Worm (Caenorhabditis elegans): Measurements from ENCODE around the gene his-37.

Gene his-37

DNA sequence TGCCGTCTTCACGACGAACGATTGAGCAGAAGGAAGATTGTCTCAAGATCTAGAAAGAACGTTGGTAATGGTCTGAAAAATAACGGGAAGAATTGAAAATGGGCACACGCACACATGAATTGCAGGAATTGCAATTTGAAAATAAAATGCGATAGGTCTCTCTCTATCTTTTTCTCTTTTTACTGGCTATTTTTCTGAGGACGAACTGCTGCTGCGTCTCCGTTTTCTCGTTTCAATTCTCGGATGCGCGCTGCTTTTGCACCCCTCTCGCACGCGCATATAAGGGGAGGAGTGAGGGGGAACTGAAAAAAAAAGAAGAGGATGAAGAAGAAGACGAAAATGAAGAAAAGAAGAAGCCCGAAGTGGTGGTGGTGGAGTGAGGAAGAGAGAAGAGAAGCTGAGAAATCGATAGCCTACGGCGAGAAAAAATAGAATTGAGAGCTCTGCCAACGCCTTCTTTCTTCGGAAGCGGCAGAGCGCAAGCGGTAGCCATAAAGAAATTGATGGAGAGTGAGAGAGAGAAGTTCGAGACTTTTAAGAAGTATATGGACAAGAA is 14.8 kb downstream of the his-37 start, which contains the start of gene rgef-1 (continued):
- TF ChIP-seq madf-2 (tag; optimal IDR thresholded peaks at IDR 0.05), result no peak
- TF ChIP-seq ceh-34 (tag; optimal IDR thresholded peaks at IDR 0.05), result peak; percentile 37
- no peak for TF ChIP-seq K02D7.2 (tag; optimal IDR thresholded peaks at IDR 0.05)
- no peak for TF ChIP-seq ets-4 (tag; optimal IDR thresholded peaks at IDR 0.05)
- no peak for TF ChIP-seq hlh-13 (GFP tag; optimal IDR thresholded peaks at IDR 0.05)
- TF ChIP-seq hlh-8 (tag; optimal IDR thresholded peaks at IDR 0.05), result no peak
- TF ChIP-seq tbx-7 (tag; optimal IDR thresholded peaks at IDR 0.05), result no peak
- no peak for TF ChIP-seq ceh-2 (tag; optimal IDR thresholded peaks at IDR 0.05)
- TF ChIP-seq elt-2 (tag; optimal IDR thresholded peaks at IDR 0.05), result no peak
- no peak for TF ChIP-seq ahr-1 (tag; optimal IDR thresholded peaks at IDR 0.05)
- no peak for TF ChIP-seq ceh-22 (tag; optimal IDR thresholded peaks at IDR 0.05)
- no peak for TF ChIP-seq sox-2 (GFP tag; IDR thresholded peaks at IDR 0.05)
- peak; percentile 44 for TF ChIP-seq ceh-19 (GFP tag; optimal IDR thresholded peaks at IDR 0.05)
- no peak for TF ChIP-seq mec-3 (tag; optimal IDR thresholded peaks at IDR 0.05; ENCODE audit: borderline replicate concordance)
- TF ChIP-seq ref-2 (tag; optimal IDR thresholded peaks at IDR 0.05), result peak; percentile 20
- no peak for TF ChIP-seq ceh-45 (GFP tag; IDR thresholded peaks at IDR 0.05)
- peak; percentile 59 for TF ChIP-seq tbx-2 (tag; optimal IDR thresholded peaks at IDR 0.05)
- no peak for TF ChIP-seq ceh-6 (GFP tag; optimal IDR thresholded peaks at IDR 0.05)
- TF ChIP-seq sdc-2 (tag; optimal IDR thresholded peaks at IDR 0.05), result no peak
- TF ChIP-seq eyg-1 (tag; optimal IDR thresholded peaks at IDR 0.05), result no peak
- TF ChIP-seq F13H6.1 (tag; optimal IDR thresholded peaks at IDR 0.05), result no peak
- no peak for TF ChIP-seq ceh-9 (tag; optimal IDR thresholded peaks at IDR 0.05)
- TF ChIP-seq ceh-48 (tag; optimal IDR thresholded peaks at IDR 0.05), result peak; percentile 89
- TF ChIP-seq ztf-16 (tag; optimal IDR thresholded peaks at IDR 0.05), result no peak
- TF ChIP-seq hlh-30 (tag; optimal IDR thresholded peaks at IDR 0.05; ENCODE audit: insufficient read depth), result no peak
- no peak for TF ChIP-seq ceh-24 (tag; optimal IDR thresholded peaks at IDR 0.05)
- peak; percentile 44 for TF ChIP-seq ceh-18 (tag; optimal IDR thresholded peaks at IDR 0.05)
- no peak for TF ChIP-seq T23F11.4 (GFP tag; optimal IDR thresholded peaks at IDR 0.05)
- TF ChIP-seq pros-1 (tag; optimal IDR thresholded peaks at IDR 0.05), result peak; percentile 17
- TF ChIP-seq Y22D7AL.16 (tag; optimal IDR thresholded peaks at IDR 0.05), result no peak
- TF ChIP-seq unc-55 (GFP tag; optimal IDR thresholded peaks at IDR 0.05), result no peak
- TF ChIP-seq fkh-6 (tag; optimal IDR thresholded peaks at IDR 0.05), result no peak
- no peak for TF ChIP-seq zip-5 (tag; optimal IDR thresholded peaks at IDR 0.05)
- TF ChIP-seq elt-4 (tag; optimal IDR thresholded peaks at IDR 0.05), result no peak
- no peak for TF ChIP-seq ama-1 (optimal IDR thresholded peaks at IDR 0.05)
- no peak for TF ChIP-seq dve-1 (tag; optimal IDR thresholded peaks at IDR 0.05)
- TF ChIP-seq pqm-1 (tag; optimal IDR thresholded peaks at IDR 0.05), result no peak
- no peak for TF ChIP-seq fax-1 (tag; optimal IDR thresholded peaks at IDR 0.05)

DNA sequence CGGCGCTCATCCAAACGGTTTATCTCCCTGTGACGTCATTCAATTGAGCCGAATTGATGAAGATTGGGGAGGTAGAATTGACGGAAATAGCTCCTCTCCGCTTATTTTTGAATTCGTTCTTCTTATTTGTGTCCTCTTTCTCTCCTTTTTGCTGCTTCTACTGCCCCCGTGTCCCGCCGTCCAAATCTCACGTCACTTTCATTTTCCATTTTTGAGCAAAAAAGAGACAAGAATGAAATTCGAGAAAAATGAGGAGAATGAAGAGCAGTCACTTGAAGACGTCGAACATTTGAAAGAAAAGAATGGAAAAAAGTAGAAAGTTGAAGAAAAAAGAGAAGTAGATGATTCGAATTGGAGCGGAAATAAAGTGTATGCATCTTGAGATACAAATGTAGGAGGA is 16.7 kb downstream of the his-37 start:
- no peak for TF ChIP-seq ceh-30 (tag; optimal IDR thresholded peaks at IDR 0.05)
- TF ChIP-seq sox-4 (tag; optimal IDR thresholded peaks at IDR 0.05), result no peak
- no peak for TF ChIP-seq odd-2 (tag; optimal IDR thresholded peaks at IDR 0.05)

DNA sequence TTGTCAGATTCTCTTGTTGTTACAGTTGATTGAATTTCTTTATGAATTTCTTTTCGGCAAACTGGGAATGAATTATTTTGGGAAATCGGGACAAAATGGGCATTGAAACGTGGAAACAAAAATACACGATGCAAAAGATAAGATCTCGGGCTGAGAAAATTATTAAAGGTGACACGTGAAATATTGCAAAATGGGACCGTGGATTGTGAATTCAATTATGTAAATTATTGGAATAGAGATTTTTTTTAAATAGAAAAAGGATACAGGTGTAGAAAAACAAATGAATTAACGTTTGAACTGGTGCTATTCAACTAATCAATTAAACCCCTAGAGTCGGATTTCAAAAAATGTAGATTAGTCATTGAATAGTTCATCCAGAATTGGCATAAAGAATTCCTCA is 21.8 kb downstream of the his-37 start, which contains the start of gene F25B3.4:
Gene F25B3.4 (minus strand): TSS at position 101 of the 400 bp plus-strand sequence.
- TF ChIP-seq gmeb-2 (tag; optimal IDR thresholded peaks at IDR 0.05), result no peak

Data from whole organism, late embryonic.